Fruit fly (Drosophila melanogaster): ENCODE results near the gene croc.

croc gene

dm6 chr3L:21483837-21484236, 7.6 kb upstream of the croc start (continued):
- TF ChIP-seq Bteb2 (GFP tag; optimal IDR thresholded peaks at IDR 0.05) (peak; percentile 17), Stat92E (GFP tag; optimal IDR thresholded peaks at IDR 0.05) (peak in 1 of 3 experiments; percentile 26), ato (GFP tag; IDR thresholded peaks at IDR 0.05; ENCODE audit: partially characterized antibody) (no peak), CG6689 (GFP tag; IDR thresholded peaks at IDR 0.05) (no peak), CG3163 (GFP tag; optimal IDR thresholded peaks at IDR 0.05) (peak; percentile 87), zen (tag; optimal IDR thresholded peaks at IDR 0.05) (peak; percentile 61), Scr (GFP tag; IDR thresholded peaks at IDR 0.05; ENCODE audit: partially characterized antibody) (0 out of 2 replicates have a peak, but pooled peaks have one; percentile 22), hkb (optimal IDR thresholded peaks at IDR 0.05) (peak; percentile 27), hkb (GFP tag; IDR thresholded peaks at IDR 0.05) (no peak), fd102C (GFP tag; optimal IDR thresholded peaks at IDR 0.05) (no peak), bigmax (GFP tag; optimal IDR thresholded peaks at IDR 0.05) (peak; percentile 9), CG8944 (GFP tag; optimal IDR thresholded peaks at IDR 0.05) (peak; percentile 3), CG2116 (GFP tag; optimal IDR thresholded peaks at IDR 0.05) (peak; percentile 68), row (GFP tag; IDR thresholded peaks at IDR 0.05) (peak; percentile 20; the same call in 1 of the 3 replicates), Tbp (GFP tag; optimal IDR thresholded peaks at IDR 0.05) (peak; percentile 23), lbe (GFP tag; optimal IDR thresholded peaks at IDR 0.05) (no peak), Hmr (GFP tag; optimal IDR thresholded peaks at IDR 0.05) (peak; percentile 84), CG8089 (GFP tag; optimal IDR thresholded peaks at IDR 0.05) (peak; percentile 9), az2 (GFP tag; optimal IDR thresholded peaks at IDR 0.05) (no peak), tna (GFP tag; IDR thresholded peaks at IDR 0.05; ENCODE audit: partially characterized antibody) (peak; percentile 13; the same call in 1 of the 2 replicates), phol (tag; optimal IDR thresholded peaks at IDR 0.05) (peak; percentile 53), Adf1 (GFP tag; IDR thresholded peaks at IDR 0.05) (0 out of 2 replicates have a peak, but pooled peaks have one; percentile 8), CG3726 (GFP tag; IDR thresholded peaks at IDR 0.05) (no peak), CG7987 (GFP tag; optimal IDR thresholded peaks at IDR 0.05) (peak; percentile 54), lola (GFP tag; optimal IDR thresholded peaks at IDR 0.05) (peak in 1 of 3 experiments; percentile 6), eve (GFP tag; optimal IDR thresholded peaks at IDR 0.05) (peak in 1 of 2 experiments; percentile 35), Deaf1 (tag; optimal IDR thresholded peaks at IDR 0.05) (no peak), CG15479 (GFP tag; optimal IDR thresholded peaks at IDR 0.05) (no peak), gcm (GFP tag; optimal IDR thresholded peaks at IDR 0.05) (no peak), pnt (GFP tag; optimal IDR thresholded peaks at IDR 0.05) (peak; percentile 26), CG1832 (GFP tag; optimal IDR thresholded peaks at IDR 0.05) (no peak), CG43689 (GFP tag; IDR thresholded peaks at IDR 0.05) (no peak), CG2712 (tag; optimal IDR thresholded peaks at IDR 0.05) (peak; percentile 47), CG9437 (GFP tag; optimal IDR thresholded peaks at IDR 0.05) (no peak), bsh (GFP tag; optimal IDR thresholded peaks at IDR 0.05) (peak in 1 of 2 experiments; percentile 7), CG8290 (GFP tag; optimal IDR thresholded peaks at IDR 0.05) (peak; percentile 91), CG8290 (tag; optimal IDR thresholded peaks at IDR 0.05) (peak in 1 of 2 experiments; percentile 84), CG16863 (GFP tag; optimal IDR thresholded peaks at IDR 0.05) (no peak), CG5953 (GFP tag; IDR thresholded peaks at IDR 0.05) (no peak), slbo (GFP tag; IDR thresholded peaks at IDR 0.05) (peak; percentile 51; the same call in 1 of the 2 replicates), CG15696 (tag; optimal IDR thresholded peaks at IDR 0.05) (peak; percentile 62), CG4424 (GFP tag; optimal IDR thresholded peaks at IDR 0.05) (peak; percentile 25), CG33213 (GFP tag; optimal IDR thresholded peaks at IDR 0.05) (peak; percentile 77), CHES-1-like (GFP tag; optimal IDR thresholded peaks at IDR 0.05) (peak; percentile 43), CG42726 (GFP tag; IDR thresholded peaks at IDR 0.05; ENCODE audit: partially characterized antibody) (0 out of 2 replicates have a peak, but pooled peaks have one; percentile 46), gem (tag; optimal IDR thresholded peaks at IDR 0.05) (peak; percentile 36), PHDP (tag; optimal IDR thresholded peaks at IDR 0.05) (peak; percentile 25), CG15601 (tag; optimal IDR thresholded peaks at IDR 0.05) (peak; percentile 71), Dp (GFP tag; optimal IDR thresholded peaks at IDR 0.05) (peak; percentile 46)
